Worm (Caenorhabditis elegans): ENCODE results near the gene egl-3.

DNA sequence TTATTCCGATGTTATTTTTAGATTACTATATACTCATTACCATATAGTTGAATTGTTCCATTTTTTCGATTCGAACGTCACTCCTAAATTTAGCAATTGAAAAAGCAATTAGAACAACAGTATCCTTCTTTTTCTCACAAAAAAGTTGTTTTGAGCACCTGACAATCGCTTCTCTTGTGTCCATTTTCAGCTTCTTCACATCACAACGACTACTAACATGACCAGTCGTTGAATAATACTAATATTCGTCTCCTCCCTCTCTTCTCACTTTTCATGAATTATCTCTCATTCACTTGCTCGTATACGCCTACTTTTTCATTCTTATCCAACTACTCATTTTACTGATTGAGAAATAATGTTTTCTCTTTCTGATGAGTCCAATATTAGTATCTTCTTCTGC lies 43.2 kb upstream of the egl-3 start, which contains the start of gene ZK856.14:
- TF ChIP-seq T22C8.4 (GFP tag; IDR thresholded peaks at IDR 0.05) = no peak
- no peak for TF ChIP-seq flt-1 (GFP tag; IDR thresholded peaks at IDR 0.05)
- no peak for TF ChIP-seq med-1 (GFP tag; optimal IDR thresholded peaks at IDR 0.05; ENCODE audit: insufficient read depth)
- TF ChIP-seq klf-2 (GFP tag; conservative IDR thresholded peaks at IDR 0.05) = no peak
- no peak for TF ChIP-seq cog-1 (tag; optimal IDR thresholded peaks at IDR 0.05)
- TF ChIP-seq ref-1 (GFP tag; conservative IDR thresholded peaks at IDR 0.05) = no peak
- TF ChIP-seq tab-1 (GFP tag; IDR thresholded peaks at IDR 0.05) = no peak
- TF ChIP-seq ztf-23 (GFP tag; IDR thresholded peaks at IDR 0.05) = no peak
- no peak for TF ChIP-seq ztf-29 (GFP tag; IDR thresholded peaks at IDR 0.05)
